Worm (Caenorhabditis elegans) whole organism, L1 larva: ENCODE measurements around the gene D1046.18.

Experiments
- C04F5.9 ChIP-seq: sonication (generic microtip); optimal IDR thresholded peaks from 2 replicates; lab custom pipeline; 2016; ENCODE audit warnings: missing genetic modification characterization, missing compliant biosample characterization
- C16A3.4 ChIP-seq: fragments of 150-350 bp; optimal IDR thresholded peaks from 2 replicates; lab custom pipeline; 2014; ENCODE audit warnings: missing biosample characterization, missing genetic modification characterization
- ceh-63 ChIP-seq: fragments of 200-800 bp; sonication (Bioruptor generic); optimal IDR thresholded peaks from 2 replicates; lab custom pipeline; 2018; ENCODE audit warnings: mild to moderate bottlenecking, missing genetic modification characterization, missing compliant biosample characterization
- ceh-8 ChIP-seq: fragments of 200-800 bp; sonication (Bioruptor generic); optimal IDR thresholded peaks from 2 replicates; lab custom pipeline; 2018; ENCODE audit warnings: mild to moderate bottlenecking, missing genetic modification characterization, moderate library complexity, missing compliant biosample characterization
- ceh-88 ChIP-seq: fragments of 200-800 bp; sonication (Bioruptor generic); IDR thresholded peaks from 2 replicates; pipeline ENCODE4 v1.3.6; 2022; ENCODE audit warnings: missing genetic modification characterization, missing compliant biosample characterization
- ceh-90 ChIP-seq: sonication (generic microtip); optimal IDR thresholded peaks from 2 replicates; lab custom pipeline; 2016; ENCODE audit warnings: missing genetic modification characterization, missing compliant biosample characterization
- efl-1 ChIP-seq, 4 experiments: fragments of 150-350 bp; optimal IDR thresholded peaks in 3 of 4; peaks in 1 of 4; 1 replicate in 1 of 4; 2 replicates in 3 of 4; lab custom pipeline; 2014; ENCODE audit warnings: missing biosample characterization in 2 of 4, missing genetic modification characterization in 2 of 4, missing genetic modification reagents in 2 of 4
- efl-3 ChIP-seq: fragments of 200-800 bp; sonication (Bioruptor generic); optimal IDR thresholded peaks from 2 replicates; lab custom pipeline; 2018; ENCODE audit warnings: mild to moderate bottlenecking, missing genetic modification characterization, missing compliant biosample characterization
- egl-27 ChIP-seq, 2 experiments: fragments of 150-350 bp in 1 of 2; sonication (generic microtip); optimal IDR thresholded peaks; 3 replicates each; lab custom pipeline; 2017 to 2018; ENCODE audit warnings: missing biosample characterization in 2 of 2, missing genetic modification characterization in 2 of 2, missing genetic modification reagents in 2 of 2
- elt-2 ChIP-seq: sonication (generic microtip); optimal IDR thresholded peaks from 2 replicates; lab custom pipeline; 2016; ENCODE audit warnings: missing genetic modification characterization, mild to moderate bottlenecking, inconsistent platforms, missing compliant biosample characterization, missing genetic modification reagents
- elt-3 ChIP-seq, 6 experiments: fragments of 150-350 bp in 1 of 6; sonication (generic microtip); optimal IDR thresholded peaks; 2 replicates each; lab custom pipeline; 2017 to 2018; ENCODE audit warnings: missing biosample characterization in 6 of 6, missing genetic modification characterization in 6 of 6, inconsistent platforms in 1 of 6
- fkh-8 ChIP-seq: sonication (generic microtip); optimal IDR thresholded peaks from 2 replicates; lab custom pipeline; 2016; ENCODE audit warnings: mild to moderate bottlenecking, missing genetic modification characterization, missing compliant biosample characterization
- hlh-4 ChIP-seq: sonication (generic microtip); optimal IDR thresholded peaks from 2 replicates; lab custom pipeline; 2016; ENCODE audit warnings: mild to moderate bottlenecking, missing genetic modification characterization, missing compliant biosample characterization
- lin-14 ChIP-seq: fragments of 200-800 bp; sonication (Bioruptor generic); optimal IDR thresholded peaks from 2 replicates; lab custom pipeline; 2018; ENCODE audit warnings: mild to moderate bottlenecking, missing genetic modification characterization, moderate library complexity, missing compliant biosample characterization
- mab-9 ChIP-seq: fragments of 200-800 bp; sonication (Bioruptor generic); IDR thresholded peaks from 2 replicates; pipeline ENCODE4 v1.3.6; 2022; ENCODE audit warnings: missing genetic modification reagents, missing genetic modification characterization, missing compliant biosample characterization
- mep-1 ChIP-seq: fragments of 150-350 bp; optimal IDR thresholded peaks from 2 replicates; lab custom pipeline; 2014; ENCODE audit warnings: missing biosample characterization, missing genetic modification characterization
- nhr-11 ChIP-seq: fragments of 150-350 bp; optimal IDR thresholded peaks from 2 replicates; lab custom pipeline; 2014; ENCODE audit warnings: missing biosample characterization, missing genetic modification characterization
- nhr-12 ChIP-seq: sonication (generic microtip); optimal IDR thresholded peaks from 2 replicates; lab custom pipeline; 2017; ENCODE audit warnings: missing biosample characterization, missing genetic modification characterization
- nhr-19 ChIP-seq: fragments of 200-800 bp; sonication (Bioruptor generic); conservative IDR thresholded peaks from 2 replicates; pipeline ENCODE4 v1.3.6; 2022; ENCODE audit warnings: missing genetic modification characterization, missing compliant biosample characterization
- nhr-20 ChIP-seq: sonication (generic microtip); optimal IDR thresholded peaks from 2 replicates; lab custom pipeline; 2016; ENCODE audit warnings: mild to moderate bottlenecking, missing genetic modification characterization, missing compliant biosample characterization
- nhr-76 ChIP-seq: sonication (generic microtip); optimal IDR thresholded peaks from 2 replicates; lab custom pipeline; 2017; ENCODE audit warnings: missing biosample characterization, missing genetic modification characterization
- pag-3 ChIP-seq: sonication (generic microtip); optimal IDR thresholded peaks from 2 replicates; lab custom pipeline; 2017; ENCODE audit warnings: missing genetic modification characterization, mild to moderate bottlenecking, missing compliant biosample characterization, antibody characterized with exemption, borderline replicate concordance; ENCODE audit not compliant: insufficient read depth
- pqm-1 ChIP-seq: sonication (generic microtip); optimal IDR thresholded peaks from 3 replicates; lab custom pipeline; 2017; ENCODE audit warnings: missing biosample characterization, missing genetic modification characterization
- skn-1 ChIP-seq: fragments of 150-350 bp; optimal IDR thresholded peaks from 2 replicates; lab custom pipeline; 2014; ENCODE audit warnings: missing biosample characterization, missing genetic modification characterization
- snpc-4 ChIP-seq: fragments of 150-350 bp; optimal IDR thresholded peaks from 2 replicates; lab custom pipeline; 2014; ENCODE audit warnings: missing biosample characterization, missing genetic modification characterization
- snu-23 ChIP-seq: sonication (generic microtip); optimal IDR thresholded peaks from 2 replicates; lab custom pipeline; 2016; ENCODE audit warnings: missing genetic modification characterization, missing compliant biosample characterization
- sptf-1 ChIP-seq: fragments of 150-350 bp; optimal IDR thresholded peaks from 2 replicates; lab custom pipeline; 2014; ENCODE audit warnings: missing biosample characterization, missing genetic modification characterization
- sup-37 ChIP-seq: fragments of 200-800 bp; sonication (Bioruptor generic); optimal IDR thresholded peaks from 2 replicates; lab custom pipeline; 2018; ENCODE audit warnings: mild to moderate bottlenecking, missing genetic modification characterization, missing compliant biosample characterization
- unc-62 ChIP-seq: fragments of 150-350 bp; optimal IDR thresholded peaks from 2 replicates; lab custom pipeline; 2014; ENCODE audit warnings: missing biosample characterization, missing genetic modification reagents, missing genetic modification characterization
- unc-86 ChIP-seq: sonication (generic microtip); optimal IDR thresholded peaks from 2 replicates; lab custom pipeline; 2016; ENCODE audit warnings: missing genetic modification characterization, missing compliant biosample characterization
- unc-98 ChIP-seq: fragments of 200-800 bp; sonication (Bioruptor generic); IDR thresholded peaks from 2 replicates; pipeline ENCODE4 v1.3.6; 2022; ENCODE audit warnings: missing genetic modification characterization, missing compliant biosample characterization
- xbp-1 ChIP-seq: sonication (generic microtip); optimal IDR thresholded peaks from 2 replicates; lab custom pipeline; 2016; ENCODE audit warnings: missing genetic modification characterization, missing compliant biosample characterization
- zag-1 ChIP-seq: fragments of 150-350 bp; optimal IDR thresholded peaks from 2 replicates; lab custom pipeline; 2014; ENCODE audit warnings: missing biosample characterization, missing genetic modification characterization
- ztf-11 ChIP-seq, 2 experiments: sonication (generic microtip); optimal IDR thresholded peaks; 2 replicates each; lab custom pipeline; 2016 to 2017; ENCODE audit warnings: missing genetic modification characterization in 2 of 2, missing biosample characterization in 1 of 2, missing compliant biosample characterization in 1 of 2

D1046.18 gene

DNA sequence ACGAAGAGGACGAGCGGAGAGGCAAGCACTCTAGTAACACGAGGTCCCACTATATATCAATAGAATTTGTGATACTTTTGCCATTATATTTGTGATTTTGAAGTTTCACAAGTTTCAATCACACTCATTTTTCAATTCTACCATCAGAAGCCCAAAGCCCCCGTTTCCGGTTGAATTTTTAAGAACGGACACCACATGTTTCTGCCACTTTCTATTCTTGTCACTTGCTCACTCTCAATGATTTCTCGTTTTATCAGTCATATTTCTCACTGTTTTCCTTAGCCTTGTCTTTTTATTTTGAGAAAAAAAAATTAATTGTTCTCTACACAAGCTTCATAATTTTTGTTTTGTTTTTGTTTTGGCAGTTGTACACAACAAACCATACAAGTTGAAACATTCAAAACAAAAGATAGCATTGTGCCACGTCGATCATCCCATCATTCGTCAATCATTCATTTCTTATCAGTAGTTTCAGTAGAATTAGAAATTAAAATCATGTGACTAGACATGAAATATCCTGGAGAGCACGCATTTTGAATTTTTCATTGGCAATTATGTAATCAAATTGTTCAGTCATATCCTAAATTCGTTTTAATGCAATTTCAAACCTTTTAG is 22.0 kb downstream of the D1046.18 start:
- TF ChIP-seq zag-1 (no peak), efl-1 (optimal IDR thresholded peaks at IDR 0.05; lab: Kevin White, UChicago) (no peak), efl-1 (GFP tag; optimal IDR thresholded peaks at IDR 0.05 in 1 of 2; lab: Kevin White, UChicago) (peak in 1 of 2 experiments; percentile 90), elt-2 (tag; lab: Kevin White, UChicago) (peak; percentile 16)

DNA sequence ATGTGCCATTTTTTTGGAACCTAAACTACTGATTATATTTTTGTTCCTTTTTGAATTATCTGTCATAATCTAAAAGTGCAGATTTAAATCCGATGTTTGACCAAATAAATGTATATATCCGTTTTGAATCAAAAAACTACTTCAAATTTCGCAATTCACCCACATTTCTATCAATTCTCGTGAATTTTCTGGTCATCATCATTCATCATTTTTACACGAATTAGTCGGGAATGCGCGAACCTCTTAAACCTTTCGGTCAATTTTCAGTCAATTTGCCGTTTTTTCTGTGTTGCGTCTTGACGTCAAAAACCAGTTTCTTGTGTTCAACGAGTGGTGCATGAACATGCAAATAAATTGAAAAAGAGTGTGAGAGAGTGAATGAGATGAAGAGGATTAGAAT is 24.1 kb downstream of the D1046.18 start:
- TF ChIP-seq efl-1 (optimal IDR thresholded peaks at IDR 0.05; lab: Kevin White, UChicago) (no peak), efl-1 (GFP tag; optimal IDR thresholded peaks at IDR 0.05 in 1 of 2; lab: Kevin White, UChicago) (peak in 1 of 2 experiments; percentile 74), unc-86 (tag; lab: Kevin White, UChicago) (no peak), egl-27 (tag; optimal IDR thresholded peaks at IDR 0.05; lab: Kevin White, UChicago) (no peak), snu-23 (peak; percentile 24), ztf-11 (tag; optimal IDR thresholded peaks at IDR 0.05; lab: Kevin White, UChicago) (no peak), lin-14 (GFP tag; lab: Kevin White, UChicago) (peak; percentile 56), skn-1 (tag; lab: Kevin White, UChicago) (peak; percentile 34), C04F5.9 (tag; lab: Kevin White, UChicago) (no peak), mep-1 (tag; lab: Kevin White, UChicago) (no peak), xbp-1 (no peak), unc-98 (GFP tag; lab: Robert Waterston, UW) (no peak)

DNA sequence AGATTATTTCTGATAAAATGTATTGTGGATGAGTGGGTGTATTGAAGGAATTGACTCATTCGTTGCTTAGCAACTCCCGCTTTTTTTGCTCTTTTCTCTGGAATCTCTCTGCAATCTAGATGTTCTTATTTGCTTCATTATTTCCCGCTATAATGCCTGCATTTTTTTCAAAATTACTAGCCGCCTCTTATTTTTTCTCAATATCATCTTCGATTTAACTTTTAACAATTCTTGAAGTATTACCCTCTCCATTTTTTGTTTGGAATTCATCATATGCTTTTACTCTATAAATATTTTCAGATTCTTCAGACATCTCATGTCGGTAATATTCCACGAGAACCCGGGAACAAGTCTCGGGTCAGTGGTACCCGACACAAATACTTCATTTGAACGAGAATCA is 26.1 kb downstream of the D1046.18 start, which contains the start of gene tpra-1:
Gene tpra-1 (plus strand): TSS at position 301 of the 400 bp plus-strand sequence.
- TF ChIP-seq nhr-11 (tag; lab: Kevin White, UChicago) = no peak
- no peak for TF ChIP-seq sup-37 (GFP tag; lab: Kevin White, UChicago)
- TF ChIP-seq ceh-90 (tag; lab: Kevin White, UChicago) = no peak
- TF ChIP-seq C16A3.4 = no peak
- no peak for TF ChIP-seq unc-86 (tag; lab: Kevin White, UChicago)
- TF ChIP-seq mab-9 (GFP tag; lab: Robert Waterston, UW) = no peak
- no peak for TF ChIP-seq nhr-20 (tag; lab: Kevin White, UChicago)
- TF ChIP-seq unc-62 = no peak
- no peak for TF ChIP-seq ceh-8 (GFP tag; lab: Kevin White, UChicago)
- TF ChIP-seq hlh-4 (tag; lab: Kevin White, UChicago) = no peak
- no peak for TF ChIP-seq efl-3 (GFP tag; lab: Kevin White, UChicago)
- TF ChIP-seq ztf-11 (tag; optimal IDR thresholded peaks at IDR 0.05; lab: Kevin White, UChicago) = no peak
- no peak for TF ChIP-seq pag-3
- no peak for TF ChIP-seq ceh-63 (GFP tag; lab: Kevin White, UChicago)
- TF ChIP-seq pqm-1 = no peak
- TF ChIP-seq nhr-76 (tag; lab: Kevin White, UChicago) = no peak

DNA sequence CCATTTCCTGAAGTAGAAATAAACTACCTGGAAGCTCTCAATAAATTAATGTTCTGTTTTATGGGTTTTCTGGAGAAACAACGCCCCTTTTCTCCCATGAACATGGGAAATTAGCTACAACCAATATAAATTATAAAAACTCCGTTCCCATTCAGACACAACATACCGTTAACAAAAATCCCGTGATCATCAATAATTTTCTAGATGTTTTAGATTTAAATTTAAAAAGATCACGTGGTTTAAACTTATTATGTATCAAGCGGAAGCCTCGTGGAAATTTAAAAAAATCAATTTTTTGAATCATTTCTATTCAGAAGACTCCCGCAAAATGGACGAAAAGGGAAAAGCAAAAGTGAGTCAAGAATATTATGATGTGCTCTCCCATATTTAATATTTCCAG is 35.8 kb downstream of the D1046.18 start, which contains the start of gene C53B4.2:
Gene C53B4.2 (plus strand): TSS at position 301 of the 400 bp plus-strand sequence.
- no peak for TF ChIP-seq zag-1
- no peak for TF ChIP-seq sup-37 (GFP tag; lab: Kevin White, UChicago)
- TF ChIP-seq elt-3 (tag; optimal IDR thresholded peaks at IDR 0.05; lab: Kevin White, UChicago) = no peak
- TF ChIP-seq nhr-19 (GFP tag; lab: Robert Waterston, UW) = no peak
- no peak for TF ChIP-seq xbp-1
- no peak for TF ChIP-seq ceh-88 (GFP tag; lab: Robert Waterston, UW)
- no peak for TF ChIP-seq fkh-8
- no peak for TF ChIP-seq sptf-1 (tag; lab: Kevin White, UChicago)
- no peak for TF ChIP-seq snpc-4
- TF ChIP-seq nhr-12 (tag; lab: Kevin White, UChicago) = no peak
